Fruit fly (Drosophila melanogaster) whole organism, embryonic: Measurements from ENCODE around the gene CG31778.

Experiments
- Adf1 ChIP-seq: fragments of 200-800 bp; sonication (Bioruptor generic); IDR thresholded peaks from 2 replicates; pipeline ENCODE4 v1.3.6; 2022; ENCODE audit warnings: missing biosample characterization, missing genetic modification characterization
- CG10979 ChIP-seq: fragments of 200-800 bp; sonication (Bioruptor generic); optimal IDR thresholded peaks from 2 replicates; lab custom pipeline; 2018; ENCODE audit warnings: missing biosample characterization, mild to moderate bottlenecking, missing genetic modification characterization, moderate library complexity
- CG11456 ChIP-seq: fragments of 200-800 bp; sonication (Bioruptor generic); IDR thresholded peaks from 3 replicates; pipeline ENCODE4 v1.3.6; 2022; ENCODE audit warnings: missing biosample characterization, missing genetic modification characterization
- CG11723 ChIP-seq: fragments of 200-800 bp; sonication (Bioruptor generic); optimal IDR thresholded peaks from 2 replicates; lab custom pipeline; 2017; ENCODE audit warnings: missing biosample characterization, mild to moderate bottlenecking, missing genetic modification characterization
- CG14710 ChIP-seq: fragments of 200-800 bp; sonication (Bioruptor generic); optimal IDR thresholded peaks from 3 replicates; lab custom pipeline; 2019; ENCODE audit warnings: missing biosample characterization, mild to moderate bottlenecking, missing genetic modification characterization, moderate library complexity
- CG15073 ChIP-seq: fragments of 200-800 bp; sonication (Bioruptor generic); optimal IDR thresholded peaks from 2 replicates; lab custom pipeline; 2016; ENCODE audit warnings: missing biosample characterization, missing genetic modification characterization
- CG15601 ChIP-seq: fragments of 200-800 bp; sonication (Bioruptor generic); optimal IDR thresholded peaks from 3 replicates; lab custom pipeline; 2019; ENCODE audit warnings: missing biosample characterization, mild to moderate bottlenecking, missing genetic modification characterization, moderate library complexity
- CG17328 ChIP-seq: fragments of 200-800 bp; sonication (Bioruptor generic); IDR thresholded peaks from 2 replicates; pipeline ENCODE4 v1.3.6; 2022; ENCODE audit warnings: missing biosample characterization, missing genetic modification characterization
- CG17802 ChIP-seq: fragments of 200-800 bp; sonication (Bioruptor generic); optimal IDR thresholded peaks from 2 replicates; lab custom pipeline; 2018; ENCODE audit warnings: missing biosample characterization, mild to moderate bottlenecking, missing genetic modification characterization, moderate library complexity
- CG18619 ChIP-seq: fragments of 200-800 bp; sonication (Bioruptor generic); optimal IDR thresholded peaks from 3 replicates; lab custom pipeline; 2017; ENCODE audit warnings: missing biosample characterization, mild to moderate bottlenecking, missing genetic modification characterization
- CG2120 ChIP-seq: fragments of 200-800 bp; sonication (Bioruptor generic); optimal IDR thresholded peaks from 3 replicates; lab custom pipeline; 2016; ENCODE audit warnings: missing biosample characterization, missing genetic modification characterization
- CG33557 ChIP-seq: fragments of 200-800 bp; sonication (Bioruptor generic); optimal IDR thresholded peaks from 2 replicates; lab custom pipeline; 2019; ENCODE audit warnings: missing biosample characterization, mild to moderate bottlenecking, missing genetic modification characterization, moderate library complexity
- CG3838 ChIP-seq: fragments of 200-800 bp; sonication (Bioruptor generic); optimal IDR thresholded peaks from 3 replicates; lab custom pipeline; 2016; ENCODE audit warnings: missing biosample characterization, missing genetic modification characterization
- CG3995 ChIP-seq: fragments of 200-800 bp; sonication (Bioruptor generic); optimal IDR thresholded peaks from 3 replicates; lab custom pipeline; 2016; ENCODE audit warnings: missing biosample characterization, missing genetic modification characterization
- CG6791 ChIP-seq: fragments of 200-800 bp; sonication (Bioruptor generic); IDR thresholded peaks from 3 replicates; pipeline ENCODE4 v1.3.6; 2022; ENCODE audit warnings: missing biosample characterization, missing genetic modification characterization; ENCODE audit not compliant: partially characterized antibody
- CG7839 ChIP-seq: fragments of 200-800 bp; sonication (Bioruptor generic); optimal IDR thresholded peaks from 3 replicates; lab custom pipeline; 2018; ENCODE audit warnings: missing biosample characterization, mild to moderate bottlenecking, missing genetic modification characterization, moderate library complexity
- CG8281 ChIP-seq: fragments of 200-800 bp; sonication (Bioruptor generic); optimal IDR thresholded peaks from 2 replicates; lab custom pipeline; 2018; ENCODE audit warnings: missing biosample characterization, mild to moderate bottlenecking, missing genetic modification characterization, moderate library complexity
- CG8290 ChIP-seq, 3 experiments: fragments of 200-800 bp; sonication (Bioruptor generic); optimal IDR thresholded peaks; 2 replicates each; lab custom pipeline; 2016 to 2019; ENCODE audit warnings: missing biosample characterization in 3 of 3, missing genetic modification characterization in 3 of 3, mild to moderate bottlenecking in 2 of 3, moderate library complexity in 1 of 3
- CkIIα-i1 ChIP-seq: fragments of 200-800 bp; sonication (Bioruptor generic); IDR thresholded peaks from 2 replicates; pipeline ENCODE4 v1.3.6; 2022; ENCODE audit warnings: missing biosample characterization, missing genetic modification characterization
- Deaf1 ChIP-seq: fragments of 200-800 bp; optimal IDR thresholded peaks from 3 replicates; lab custom pipeline; 2019; ENCODE audit warnings: missing biosample characterization, mild to moderate bottlenecking, missing genetic modification characterization, moderate library complexity
- GATAe ChIP-seq: fragments of 200-800 bp; sonication (Bioruptor generic); conservative IDR thresholded peaks from 2 replicates; pipeline ENCODE4 v1.3.6; 2022; ENCODE audit warnings: missing biosample characterization, missing genetic modification characterization
- Gug ChIP-seq: fragments of 200-800 bp; sonication (Bioruptor generic); IDR thresholded peaks from 4 replicates; pipeline ENCODE4 v1.3.6; 2022; ENCODE audit warnings: missing biosample characterization, missing genetic modification characterization
- HmgZ ChIP-seq: fragments of 200-800 bp; sonication (Bioruptor generic); optimal IDR thresholded peaks from 2 replicates; lab custom pipeline; 2018; ENCODE audit warnings: missing biosample characterization, mild to moderate bottlenecking, missing genetic modification characterization
- Poxn ChIP-seq: fragments of 200-800 bp; sonication (Bioruptor generic); IDR thresholded peaks from 2 replicates; pipeline ENCODE4 v1.3.6; 2022; ENCODE audit warnings: missing biosample characterization, missing genetic modification characterization
- aop ChIP-seq: fragments of 200-800 bp; sonication (Bioruptor generic); IDR thresholded peaks from 2 replicates; pipeline ENCODE4 v1.3.6; 2022; ENCODE audit warnings: missing biosample characterization, missing genetic modification characterization
- ap ChIP-seq: fragments of 200-800 bp; sonication (Bioruptor generic); IDR thresholded peaks from 2 replicates; pipeline ENCODE4 v1.3.6; 2022; ENCODE audit warnings: missing biosample characterization, missing genetic modification characterization
- cg ChIP-seq: fragments of 200-800 bp; sonication (Bioruptor generic); optimal IDR thresholded peaks from 3 replicates; lab custom pipeline; 2019; ENCODE audit warnings: missing biosample characterization, mild to moderate bottlenecking, missing genetic modification characterization, moderate library complexity
- crp ChIP-seq, 2 experiments: fragments of 200-800 bp; sonication (Bioruptor generic); optimal IDR thresholded peaks; 2 replicates in 1 of 2; 3 replicates in 1 of 2; lab custom pipeline; 2017; ENCODE audit warnings: missing biosample characterization in 2 of 2, missing genetic modification characterization in 2 of 2, mild to moderate bottlenecking in 1 of 2, moderate library complexity in 1 of 2
- dpn ChIP-seq, 2 experiments: fragments of 200-800 bp; sonication (Bioruptor generic); optimal IDR thresholded peaks; 3 replicates each; lab custom pipeline; 2016; ENCODE audit warnings: missing biosample characterization in 2 of 2, missing genetic modification characterization in 2 of 2
- esg ChIP-seq: fragments of 200-800 bp; sonication (Bioruptor generic); conservative IDR thresholded peaks from 2 replicates; pipeline ENCODE4 v1.3.6; 2022; ENCODE audit warnings: missing biosample characterization, missing genetic modification characterization
- ftz-f1 ChIP-seq: fragments of 200-800 bp; sonication (Bioruptor generic); optimal IDR thresholded peaks from 2 replicates; lab custom pipeline; 2016; ENCODE audit warnings: missing biosample characterization, missing genetic modification characterization
- grau ChIP-seq: fragments of 200-800 bp; optimal IDR thresholded peaks from 3 replicates; lab custom pipeline; 2019; ENCODE audit warnings: missing biosample characterization, mild to moderate bottlenecking, missing genetic modification characterization, moderate library complexity
- gt ChIP-seq: fragments of 200-800 bp; sonication (Bioruptor generic); IDR thresholded peaks from 2 replicates; pipeline ENCODE4 v1.3.6; 2022; ENCODE audit warnings: missing biosample characterization, missing genetic modification characterization
- hbn ChIP-seq: fragments of 200-800 bp; sonication (Bioruptor generic); IDR thresholded peaks from 2 replicates; pipeline ENCODE4 v1.3.6; 2022; ENCODE audit warnings: missing biosample characterization, missing genetic modification characterization; ENCODE audit not compliant: partially characterized antibody
- kni ChIP-seq: fragments of 200-800 bp; sonication (Bioruptor generic); optimal IDR thresholded peaks from 3 replicates; lab custom pipeline; 2017; ENCODE audit warnings: mild to moderate bottlenecking, missing biosample characterization, missing genetic modification reagents, missing genetic modification characterization
- otp ChIP-seq: fragments of 200-800 bp; sonication (Bioruptor generic); IDR thresholded peaks from 3 replicates; pipeline ENCODE4, ENCODE4 v1.3.6; 2022; ENCODE audit warnings: missing biosample characterization, missing genetic modification characterization
- ranshi ChIP-seq: fragments of 200-800 bp; sonication (Bioruptor generic); IDR thresholded peaks from 2 replicates; pipeline ENCODE4 v1.3.6; 2022; ENCODE audit warnings: missing biosample characterization, missing genetic modification characterization
- sc ChIP-seq, 3 experiments: fragments of >200 bp in 2 of 3; fragments of 200-800 bp in 1 of 3; sonication (Bioruptor generic) in 1 of 3; optimal IDR thresholded peaks; 2 replicates in 2 of 3; 3 replicates in 1 of 3; lab custom pipeline; 2017; ENCODE audit warnings: mild to moderate bottlenecking in 1 of 3, missing biosample characterization in 1 of 3, missing genetic modification characterization in 1 of 3, missing genetic modification reagents in 1 of 3
- scrt ChIP-seq: fragments of 200-800 bp; sonication (Bioruptor generic); optimal IDR thresholded peaks from 2 replicates; lab custom pipeline; 2018; ENCODE audit warnings: missing biosample characterization, mild to moderate bottlenecking, missing genetic modification characterization, moderate library complexity
- sd ChIP-seq: fragments of 200-800 bp; sonication (Bioruptor generic); optimal IDR thresholded peaks from 3 replicates; lab custom pipeline; 2018; ENCODE audit warnings: missing biosample characterization, mild to moderate bottlenecking, missing genetic modification characterization, moderate library complexity
- sr ChIP-seq: fragments of 200-800 bp; sonication (Bioruptor generic); IDR thresholded peaks from 3 replicates; pipeline ENCODE4 v1.3.6; 2022; ENCODE audit warnings: missing biosample characterization, missing genetic modification characterization
- stwl ChIP-seq: fragments of 200-800 bp; sonication (Bioruptor generic); optimal IDR thresholded peaks from 3 replicates; lab custom pipeline; 2018; ENCODE audit warnings: missing biosample characterization, mild to moderate bottlenecking, missing genetic modification characterization, moderate library complexity
- tll ChIP-seq, 2 experiments: fragments of 200-800 bp in 1 of 2; fragments of >200 bp in 1 of 2; sonication (Bioruptor generic) in 1 of 2; optimal IDR thresholded peaks; 2 replicates each; lab custom pipeline; 2017 to 2019; ENCODE audit warnings: missing biosample characterization in 2 of 2, missing genetic modification characterization in 2 of 2, mild to moderate bottlenecking in 1 of 2, moderate library complexity in 1 of 2
- tna ChIP-seq: fragments of 200-800 bp; sonication (Bioruptor generic); IDR thresholded peaks from 2 replicates; pipeline ENCODE4 v1.3.6; 2022; ENCODE audit warnings: missing biosample characterization, missing genetic modification characterization; ENCODE audit not compliant: partially characterized antibody
- ttk ChIP-seq: fragments of 200-800 bp; sonication (Bioruptor generic); IDR thresholded peaks from 2 replicates; pipeline ENCODE4 v2.1.2; 2022; ENCODE audit warnings: missing biosample characterization, missing genetic modification characterization
- unc-4 ChIP-seq: fragments of 200-800 bp; sonication (Bioruptor generic); IDR thresholded peaks from 2 replicates; pipeline ENCODE4 v1.3.6; 2022; ENCODE audit warnings: missing biosample characterization, missing genetic modification characterization; ENCODE audit not compliant: partially characterized antibody
- vnd ChIP-seq: fragments of 200-800 bp; sonication (Bioruptor generic); IDR thresholded peaks from 3 replicates; pipeline ENCODE4 v1.3.6; 2022; ENCODE audit warnings: missing biosample characterization, missing genetic modification characterization; ENCODE audit not compliant: partially characterized antibody
- wor ChIP-seq: fragments of 200-800 bp; sonication (Bioruptor generic); IDR thresholded peaks from 2 replicates; pipeline ENCODE4 v1.3.6; 2022; ENCODE audit warnings: missing biosample characterization, missing genetic modification characterization

The CG31778 gene

DNA sequence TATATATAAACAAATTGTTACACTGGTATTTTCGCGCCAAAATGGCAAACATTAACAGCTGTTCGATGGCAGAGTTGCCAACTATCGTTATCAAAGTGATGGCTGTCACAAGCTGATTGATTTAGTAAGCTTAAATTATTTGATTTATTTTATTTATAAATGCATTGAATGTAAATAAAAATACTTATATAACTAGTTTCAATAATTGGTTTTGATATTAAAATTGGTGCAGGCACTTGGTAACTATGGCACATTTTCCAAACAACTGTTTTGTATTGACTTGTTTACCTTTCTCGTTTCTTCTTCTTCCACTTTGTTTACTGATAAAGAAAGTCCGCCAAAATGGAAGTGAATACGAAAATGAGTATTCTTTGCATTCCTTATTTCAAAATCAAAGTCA, 6.4 kb upstream of the CG31778 start, which contains the start of gene cutlet (continued):
- TF ChIP-seq gt (GFP tag; lab: Robert Waterston, UW): no peak
- no peak for TF ChIP-seq hbn (GFP tag; lab: Robert Waterston, UW)
- TF ChIP-seq CG11723 (GFP tag; lab: Kevin White, UChicago): no peak
- no peak for TF ChIP-seq CG6791
- peak; percentile 24 for TF ChIP-seq CG15601
- no peak for TF ChIP-seq CG3838 (GFP tag; lab: Kevin White, UChicago)
- TF ChIP-seq CG14710 (tag; lab: Kevin White, UChicago): peak; percentile 31
- TF ChIP-seq ranshi (GFP tag; lab: Robert Waterston, UW): no peak
- no peak for TF ChIP-seq CG18619 (GFP tag; lab: Kevin White, UChicago)
- TF ChIP-seq sr (GFP tag; lab: Robert Waterston, UW): no peak
- TF ChIP-seq CG10979 (tag; lab: Kevin White, UChicago): no peak
- no peak for TF ChIP-seq sc (optimal IDR thresholded peaks at IDR 0.05; lab: Kevin White, UChicago)
- TF ChIP-seq sc (GFP tag; optimal IDR thresholded peaks at IDR 0.05; lab: Kevin White, UChicago): no peak
- TF ChIP-seq CG8281: no peak
- no peak for TF ChIP-seq Poxn
- TF ChIP-seq cg (GFP tag; lab: Kevin White, UChicago): no peak
- peak; percentile 59 for TF ChIP-seq stwl
- TF ChIP-seq crp (GFP tag; optimal IDR thresholded peaks at IDR 0.05; lab: Kevin White, UChicago): peak; percentile 81 to 97
- TF ChIP-seq ap: no peak
- no peak for TF ChIP-seq GATAe
- TF ChIP-seq esg (GFP tag; lab: Robert Waterston, UW): no peak
- TF ChIP-seq tna (GFP tag; lab: Robert Waterston, UW): no peak
- TF ChIP-seq CG15073: no peak
- no peak for TF ChIP-seq Adf1 (GFP tag; lab: Robert Waterston, UW)
- peak; percentile 74 for TF ChIP-seq sd (tag; lab: Kevin White, UChicago)
- TF ChIP-seq Gug (GFP tag; lab: Robert Waterston, UW): no peak
- TF ChIP-seq, all 482 proteins: peak for 42

DNA sequence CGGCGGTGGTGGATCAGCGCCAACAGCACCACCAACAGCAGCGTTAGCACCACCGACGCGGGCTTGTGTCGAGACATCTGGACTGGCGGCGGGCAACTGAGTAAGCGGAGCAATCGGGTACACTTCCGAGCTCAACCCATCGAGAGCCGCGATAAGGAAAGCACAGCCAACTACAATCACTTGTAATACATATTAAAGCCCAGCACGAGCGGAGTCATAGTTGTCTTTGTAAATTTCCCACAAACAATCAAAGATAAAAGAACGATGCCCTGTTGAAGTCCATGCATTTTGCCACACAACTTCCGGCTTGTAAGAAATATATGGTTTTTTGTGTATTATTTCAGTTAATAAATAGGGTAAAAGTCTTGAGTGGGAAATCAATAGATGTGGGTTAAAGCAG, 1.7 kb upstream of the CG31778 start, which contains the start of gene CG31777:
TSS of gene CG31777 (minus strand) at position 101 of the 400 bp plus-strand sequence.
- TF ChIP-seq vnd (0 out of 3 replicates have a peak, but pooled peaks have one; percentile 8), Deaf1 (tag; lab: Kevin White, UChicago) (peak; percentile 34), CG11456 (GFP tag; lab: Robert Waterston, UW) (no peak)

DNA sequence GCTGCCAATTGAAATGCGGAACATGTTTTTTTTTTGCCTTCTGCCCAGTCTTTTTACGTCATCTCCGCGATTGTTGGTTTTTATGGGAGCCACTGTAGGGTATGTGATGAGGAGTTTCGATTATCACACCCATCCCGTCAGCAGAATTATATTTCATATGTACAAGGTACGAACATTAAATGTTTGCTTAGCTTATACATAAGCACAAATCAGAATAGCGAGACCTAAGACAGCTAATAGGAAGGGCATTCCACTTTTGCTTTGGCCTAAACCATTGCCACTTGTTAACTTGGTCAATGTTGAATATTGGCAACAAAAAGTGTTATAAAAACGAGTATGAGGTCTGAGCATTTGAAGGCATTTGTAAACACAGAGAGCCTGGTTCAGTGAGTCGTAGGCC, 2.0 kb downstream of the CG31778 start, which contains the start of gene CG2816:
TSS of gene CG2816 (plus strand) at position 400 of the 400 bp plus-strand sequence.
- TF ChIP-seq dpn (GFP tag; optimal IDR thresholded peaks at IDR 0.05; lab: Kevin White, UChicago) (peak; percentile 63 to 79), aop (GFP tag; lab: Robert Waterston, UW) (no peak), scrt (GFP tag; lab: Kevin White, UChicago) (peak; percentile 28), CG3995 (GFP tag; lab: Kevin White, UChicago) (peak; percentile 28), tll (GFP tag; optimal IDR thresholded peaks at IDR 0.05; lab: Kevin White, UChicago) (no peak), otp (0 out of 3 replicates have a peak, but pooled peaks have one; percentile 8), CG8290 (GFP tag; optimal IDR thresholded peaks at IDR 0.05; lab: Kevin White, UChicago) (no peak), CG8290 (tag; optimal IDR thresholded peaks at IDR 0.05; lab: Kevin White, UChicago) (peak in 1 of 2 experiments; percentile 83), CG2120 (peak; percentile 97), CG17802 (no peak), ttk (peak; percentile 51), CG17328 (GFP tag; lab: Robert Waterston, UW) (0 out of 2 replicates have a peak, but pooled peaks have one; percentile 22), ftz-f1 (GFP tag; lab: Kevin White, UChicago) (peak; percentile 35), CG7839 (tag; lab: Kevin White, UChicago) (peak; percentile 71), wor (GFP tag; lab: Robert Waterston, UW) (no peak), CkIIα-i1 (GFP tag; lab: Robert Waterston, UW) (no peak), grau (peak; percentile 58), CG33557 (no peak), HmgZ (tag; lab: Kevin White, UChicago) (peak; percentile 40), unc-4 (GFP tag; lab: Robert Waterston, UW) (no peak), kni (GFP tag; lab: Kevin White, UChicago) (no peak)
